Fruit fly (Drosophila melanogaster) whole organism, wandering third instar larva: ENCODE data around the gene Rbp.

Experiments
- Abd-B ChIP-seq: fragments of >200 bp; optimal IDR thresholded peaks from 2 replicates; lab custom pipeline; 2017; ENCODE audit warnings: missing biosample characterization, missing genetic modification characterization
- Hr78 ChIP-seq: fragments of >200 bp; optimal IDR thresholded peaks from 2 replicates; lab custom pipeline; 2017; ENCODE audit warnings: missing biosample characterization, missing genetic modification characterization
- Hr83 ChIP-seq: fragments of 200-300 bp; sonication (Bioruptor generic); optimal IDR thresholded peaks from 2 replicates; lab custom pipeline; 2016; ENCODE audit warnings: missing biosample characterization, mild to moderate bottlenecking, missing genetic modification characterization, moderate library complexity; ENCODE audit not compliant: poor library complexity, severe bottlenecking
- lola ChIP-seq: fragments of >200 bp; optimal IDR thresholded peaks from 2 replicates; lab custom pipeline; 2017; ENCODE audit warnings: missing biosample characterization, missing genetic modification characterization
- psq ChIP-seq: fragments of 200-800 bp; sonication (Bioruptor generic); optimal IDR thresholded peaks from 3 replicates; lab custom pipeline; 2017; ENCODE audit warnings: missing biosample characterization, mild to moderate bottlenecking, missing genetic modification characterization, moderate library complexity
- woc ChIP-seq: sonication (Bioruptor generic); optimal IDR thresholded peaks from 2 replicates; lab custom pipeline; 2016; ENCODE audit warnings: missing biosample characterization, mild to moderate bottlenecking, missing genetic modification characterization

dm6 chr3R:15425638-15426487, 51.4 kb downstream of the Rbp start:
- TF ChIP-seq Abd-B (no peak), Hr78 (GFP tag; lab: Kevin White, UChicago) (no peak), Hr83 (GFP tag; lab: Kevin White, UChicago) (no peak), woc (GFP tag; lab: Kevin White, UChicago) (no peak), psq (GFP tag; lab: Kevin White, UChicago) (no peak), lola (GFP tag; lab: Kevin White, UChicago) (no peak)
